Worm (Caenorhabditis elegans): ENCODE results near the gene polq-1.

ce11 chrIII:5810012-5810411 is 7.1 kb upstream of the polq-1 start:
- no peak for TF ChIP-seq ztf-16 (tag; optimal IDR thresholded peaks at IDR 0.05)
- TF ChIP-seq eyg-1 (tag; optimal IDR thresholded peaks at IDR 0.05), result no peak
- no peak for TF ChIP-seq ceh-14 (tag; optimal IDR thresholded peaks at IDR 0.05)
- TF ChIP-seq pqm-1 (tag; optimal IDR thresholded peaks at IDR 0.05), result no peak
- TF ChIP-seq pat-9 (tag; optimal IDR thresholded peaks at IDR 0.05), result no peak
- no peak for TF ChIP-seq ceh-2 (tag; optimal IDR thresholded peaks at IDR 0.05)

Data from whole organism, late embryonic.